Fruit fly (Drosophila melanogaster): ENCODE measurements around the gene CG14692.

CG14692 gene

dm6 chr3R:10778151-10778550 lies 25.6 kb downstream of the CG14692 start:
- TF ChIP-seq CG8159 (tag; optimal IDR thresholded peaks at IDR 0.05) (no peak), CG10348 (GFP tag; IDR thresholded peaks at IDR 0.05) (no peak), gl (tag; optimal IDR thresholded peaks at IDR 0.05) (no peak)

DNA sequence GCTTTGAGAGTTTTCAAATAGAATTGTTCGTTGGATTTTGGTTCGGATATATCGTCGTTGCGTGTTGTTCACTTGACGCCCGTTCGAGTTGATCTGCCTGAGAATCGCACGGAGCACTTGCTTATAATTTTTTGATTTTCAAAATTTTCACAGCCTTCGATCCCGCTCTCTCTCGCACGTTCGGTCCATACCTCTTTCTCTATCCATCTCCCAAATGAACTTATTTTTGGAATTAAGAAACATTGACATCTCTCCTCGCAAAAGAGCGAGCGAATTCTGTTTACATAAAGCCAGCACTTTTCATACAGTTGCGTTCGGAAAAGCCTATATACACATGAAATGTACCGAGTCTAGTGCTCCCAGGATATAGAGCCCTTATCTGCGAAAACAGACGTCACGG lies 26.5 kb downstream of the CG14692 start, which contains the start of the genes CG45076, CG45078 and fau:
CG45076 (minus strand) TSS at position 101 of the 400 bp plus-strand sequence.
CG45078 (minus strand) TSS at position 101 of the 400 bp plus-strand sequence.
fau (minus strand) TSS at position 101 of the 400 bp plus-strand sequence.
- TF ChIP-seq Ets98B (GFP tag; IDR thresholded peaks at IDR 0.05) (no peak), CG4496 (GFP tag; IDR thresholded peaks at IDR 0.05) (no peak), CG17806 (tag; optimal IDR thresholded peaks at IDR 0.05) (no peak), Pif1B (GFP tag; optimal IDR thresholded peaks at IDR 0.05) (no peak), CG14655 (GFP tag; optimal IDR thresholded peaks at IDR 0.05) (no peak), CG8301 (tag; optimal IDR thresholded peaks at IDR 0.05) (no peak), CG9948 (tag; optimal IDR thresholded peaks at IDR 0.05) (no peak), CG12605 (GFP tag; IDR thresholded peaks at IDR 0.05) (no peak), CG10348 (GFP tag; IDR thresholded peaks at IDR 0.05) (no peak), Snoo (tag; optimal IDR thresholded peaks at IDR 0.05) (no peak), EcR (GFP tag; optimal IDR thresholded peaks at IDR 0.05) (no peak), CG8159 (tag; optimal IDR thresholded peaks at IDR 0.05) (no peak), D1 (tag; optimal IDR thresholded peaks at IDR 0.05) (no peak), CG15710 (tag; optimal IDR thresholded peaks at IDR 0.05) (no peak), gl (tag; optimal IDR thresholded peaks at IDR 0.05) (no peak), CG13204 (GFP tag; optimal IDR thresholded peaks at IDR 0.05) (no peak), fd96Ca (GFP tag; IDR thresholded peaks at IDR 0.05) (no peak), CG32121 (GFP tag; IDR thresholded peaks at IDR 0.05) (no peak)

DNA sequence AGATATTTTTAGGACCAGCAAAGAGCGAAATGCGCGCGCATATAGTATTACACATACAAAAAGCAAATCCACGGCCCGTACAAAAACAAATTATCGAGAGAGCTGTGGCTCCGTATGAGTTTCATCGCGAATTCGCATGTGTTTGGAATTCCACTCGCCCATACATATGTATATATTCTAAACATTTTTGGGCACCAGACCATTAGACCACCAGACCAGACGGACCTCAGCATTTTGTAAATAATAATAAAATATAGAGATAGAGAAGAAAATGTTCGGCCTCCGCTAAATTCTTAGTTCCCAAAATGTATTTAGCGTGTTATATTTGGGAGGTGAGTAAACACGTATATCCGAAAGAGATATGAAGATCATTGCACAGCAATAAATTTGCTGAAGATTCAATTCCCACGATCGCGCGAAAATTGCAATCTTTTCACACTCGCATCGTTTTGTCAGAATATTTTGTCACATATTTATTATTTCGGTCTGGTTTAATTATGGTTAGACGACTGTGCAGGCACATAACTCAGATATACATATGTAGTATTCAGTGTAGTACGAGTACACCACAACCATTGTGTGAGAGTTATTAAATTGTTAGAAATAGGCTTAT lies 27.6 kb downstream of the CG14692 start:
- TF ChIP-seq CG4496 (GFP tag; IDR thresholded peaks at IDR 0.05) = 0 out of 3 replicates have a peak, but pooled peaks have one; percentile 42
- no peak for TF ChIP-seq CG34367 (tag; optimal IDR thresholded peaks at IDR 0.05)

DNA sequence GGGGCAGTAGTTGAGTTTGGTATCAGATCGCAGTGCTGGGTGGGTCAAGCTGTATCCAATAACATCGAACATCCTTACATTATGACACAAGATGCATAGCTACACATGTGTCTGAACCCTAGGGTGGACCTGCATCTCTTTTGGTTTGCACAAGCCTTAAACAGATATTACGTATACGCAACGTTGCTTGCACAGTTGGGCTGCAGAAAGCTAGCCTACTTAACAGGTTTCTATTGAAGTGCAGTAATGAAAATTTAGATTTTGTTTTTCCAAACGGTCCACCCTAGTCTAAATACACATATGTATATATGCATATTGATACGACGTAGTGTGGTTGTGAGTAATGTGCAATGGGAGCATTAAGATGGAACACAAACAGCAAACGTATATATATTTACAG lies 28.5 kb downstream of the CG14692 start:
- TF ChIP-seq CG8301 (tag; optimal IDR thresholded peaks at IDR 0.05) (no peak), D1 (tag; optimal IDR thresholded peaks at IDR 0.05) (no peak), fd96Ca (GFP tag; IDR thresholded peaks at IDR 0.05) (no peak), CG32121 (GFP tag; IDR thresholded peaks at IDR 0.05) (peak; percentile 55; the same call in 1 of the 2 replicates), Snoo (tag; optimal IDR thresholded peaks at IDR 0.05) (no peak), CG8159 (tag; optimal IDR thresholded peaks at IDR 0.05) (no peak), Pif1B (GFP tag; optimal IDR thresholded peaks at IDR 0.05) (peak; percentile 51), CG13204 (GFP tag; optimal IDR thresholded peaks at IDR 0.05) (no peak), CG15710 (tag; optimal IDR thresholded peaks at IDR 0.05) (no peak), Pif1A (GFP tag; optimal IDR thresholded peaks at IDR 0.05) (no peak), CG34367 (tag; optimal IDR thresholded peaks at IDR 0.05) (no peak), Ets98B (GFP tag; IDR thresholded peaks at IDR 0.05) (peak; percentile 65), EcR (GFP tag; optimal IDR thresholded peaks at IDR 0.05) (no peak), CG14655 (GFP tag; optimal IDR thresholded peaks at IDR 0.05) (no peak), CG9948 (tag; optimal IDR thresholded peaks at IDR 0.05) (no peak), CG12605 (GFP tag; IDR thresholded peaks at IDR 0.05) (no peak), CG4496 (GFP tag; IDR thresholded peaks at IDR 0.05) (peak; percentile 88), gl (tag; optimal IDR thresholded peaks at IDR 0.05) (no peak), CG10348 (GFP tag; IDR thresholded peaks at IDR 0.05) (no peak), rn (GFP tag; IDR thresholded peaks at IDR 0.05) (no peak), CG17806 (tag; optimal IDR thresholded peaks at IDR 0.05) (no peak)

DNA sequence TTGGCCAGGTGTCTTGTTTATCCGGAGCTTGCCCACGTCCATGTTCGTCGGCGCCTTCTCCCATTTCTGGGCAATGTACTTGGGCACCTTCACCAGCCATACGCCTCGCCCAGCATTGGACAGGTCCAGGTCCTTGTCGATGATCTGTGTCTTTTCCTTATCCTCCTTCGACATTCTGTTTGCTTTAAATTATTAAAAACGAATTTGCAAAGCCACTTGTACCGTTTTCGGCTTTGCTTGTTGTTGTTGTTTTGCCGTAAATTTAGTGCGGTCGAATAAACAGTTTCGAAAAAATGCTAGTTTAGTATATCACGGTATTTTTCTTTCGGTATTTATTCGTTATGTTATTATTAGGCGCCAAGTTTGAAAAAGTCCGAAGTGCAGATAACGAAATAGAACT lies 36.2 kb downstream of the CG14692 start, which contains the start of gene TfIIFbeta:
TfIIFbeta (minus strand) TSS at position 279 of the 400 bp plus-strand sequence.
- TF ChIP-seq gl (tag; optimal IDR thresholded peaks at IDR 0.05) (no peak), CG9948 (tag; optimal IDR thresholded peaks at IDR 0.05) (no peak), rn (GFP tag; IDR thresholded peaks at IDR 0.05) (no peak), Pif1A (GFP tag; optimal IDR thresholded peaks at IDR 0.05) (no peak), CG4496 (GFP tag; IDR thresholded peaks at IDR 0.05) (no peak), CG10348 (GFP tag; IDR thresholded peaks at IDR 0.05) (no peak), CG8301 (tag; optimal IDR thresholded peaks at IDR 0.05) (no peak), Pif1B (GFP tag; optimal IDR thresholded peaks at IDR 0.05) (no peak), CG14655 (GFP tag; optimal IDR thresholded peaks at IDR 0.05) (no peak), CG12605 (GFP tag; IDR thresholded peaks at IDR 0.05) (no peak), fd96Ca (GFP tag; IDR thresholded peaks at IDR 0.05) (no peak), CG15710 (tag; optimal IDR thresholded peaks at IDR 0.05) (no peak), CG34367 (tag; optimal IDR thresholded peaks at IDR 0.05) (no peak), CG17806 (tag; optimal IDR thresholded peaks at IDR 0.05) (no peak), Ets98B (GFP tag; IDR thresholded peaks at IDR 0.05) (no peak), Snoo (tag; optimal IDR thresholded peaks at IDR 0.05) (no peak), D1 (tag; optimal IDR thresholded peaks at IDR 0.05) (no peak), EcR (GFP tag; optimal IDR thresholded peaks at IDR 0.05) (no peak), CG13204 (GFP tag; optimal IDR thresholded peaks at IDR 0.05) (no peak), CG8159 (tag; optimal IDR thresholded peaks at IDR 0.05) (no peak)

DNA sequence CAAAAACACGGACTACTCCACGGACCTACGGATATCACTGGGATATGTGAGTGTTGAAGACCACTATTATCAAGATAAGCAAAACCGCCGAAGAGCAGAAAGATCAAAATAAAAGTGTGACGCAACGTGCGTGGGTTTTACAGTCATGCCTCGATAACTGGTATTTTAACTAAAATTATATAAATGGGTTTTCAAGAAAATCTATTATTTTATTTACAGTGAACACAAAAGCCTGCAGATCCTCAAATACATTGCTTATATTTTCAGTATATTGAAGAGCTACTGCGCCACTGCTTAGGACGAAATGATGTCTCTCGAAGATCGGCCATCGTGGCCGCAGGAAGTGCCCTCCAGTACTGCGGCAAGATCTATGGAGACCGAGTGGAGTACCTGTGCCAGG lies 41.8 kb downstream of the CG14692 start:
- TF ChIP-seq Snoo (tag; optimal IDR thresholded peaks at IDR 0.05) = no peak
- TF ChIP-seq CG4496 (GFP tag; IDR thresholded peaks at IDR 0.05) = peak; percentile 65; the same call in 2 of the 3 replicates
- TF ChIP-seq Ets98B (GFP tag; IDR thresholded peaks at IDR 0.05) = 0 out of 2 replicates have a peak, but pooled peaks have one; percentile 21
- TF ChIP-seq CG32121 (GFP tag; IDR thresholded peaks at IDR 0.05) = peak; percentile 62; the same call in 1 of the 2 replicates
